Worm (Caenorhabditis elegans) whole organism, early embryonic: ENCODE data around the gene tofu-6.

Source experiments
- B0310.2 ChIP-seq: sonication (generic microtip); optimal IDR thresholded peaks from 2 replicates; lab custom pipeline; 2016; ENCODE audit warnings: mild to moderate bottlenecking, missing genetic modification characterization, missing compliant biosample characterization
- F13C5.2 ChIP-seq: sonication (generic microtip); optimal IDR thresholded peaks from 2 replicates; lab custom pipeline; 2017; ENCODE audit warnings: mild to moderate bottlenecking, missing genetic modification characterization, inconsistent platforms, missing compliant biosample characterization
- aly-1 ChIP-seq: sonication (generic microtip); optimal IDR thresholded peaks from 2 replicates; lab custom pipeline; 2016; ENCODE audit warnings: missing genetic modification characterization, missing compliant biosample characterization
- ama-1 ChIP-seq: fragments of 150-350 bp; optimal IDR thresholded peaks from 2 replicates; lab custom pipeline; 2014
- ceh-13 ChIP-seq: fragments of 200-800 bp; sonication (Bioruptor generic); optimal IDR thresholded peaks from 2 replicates; lab custom pipeline; 2018; ENCODE audit warnings: mild to moderate bottlenecking, missing genetic modification characterization, missing compliant biosample characterization
- ceh-36 ChIP-seq: sonication (generic microtip); optimal IDR thresholded peaks from 2 replicates; lab custom pipeline; 2016; ENCODE audit warnings: missing genetic modification characterization, inconsistent platforms, missing compliant biosample characterization
- ets-7 ChIP-seq: sonication (generic microtip); optimal IDR thresholded peaks from 2 replicates; lab custom pipeline; 2016; ENCODE audit warnings: missing genotype, missing genetic modification characterization, missing compliant biosample characterization
- flt-1 ChIP-seq: fragments of 200-800 bp; sonication (Bioruptor generic); IDR thresholded peaks from 2 replicates; pipeline ENCODE4 v1.3.6; 2022; ENCODE audit warnings: missing genetic modification characterization, missing compliant biosample characterization
- hmbx-1 ChIP-seq: sonication (generic microtip); optimal IDR thresholded peaks from 2 replicates; lab custom pipeline; 2016; ENCODE audit warnings: mild to moderate bottlenecking, missing genetic modification characterization, missing compliant biosample characterization
- hmg-4 ChIP-seq: fragments of 200-800 bp; sonication (Bioruptor generic); optimal IDR thresholded peaks from 2 replicates; lab custom pipeline; 2018; ENCODE audit warnings: mild to moderate bottlenecking, missing genetic modification characterization, missing compliant biosample characterization
- hnd-1 ChIP-seq: sonication (generic microtip); optimal IDR thresholded peaks from 2 replicates; lab custom pipeline; 2016; ENCODE audit warnings: missing genetic modification characterization, missing compliant biosample characterization
- pes-1 ChIP-seq: fragments of 200-800 bp; sonication (Bioruptor generic); IDR thresholded peaks from 2 replicates; pipeline ENCODE4 v1.3.6; 2022; ENCODE audit warnings: missing genetic modification reagents, missing genetic modification characterization, missing compliant biosample characterization
- scrt-1 ChIP-seq: fragments of 200-800 bp; sonication (Bioruptor generic); IDR thresholded peaks from 2 replicates; pipeline ENCODE4 v1.3.6; 2022; ENCODE audit warnings: missing genetic modification characterization, missing compliant biosample characterization
- sea-1 ChIP-seq: fragments of 200-800 bp; sonication (Bioruptor generic); conservative IDR thresholded peaks from 2 replicates; pipeline ENCODE4 v1.3.6; 2022; ENCODE audit warnings: missing genetic modification characterization, missing compliant biosample characterization
- tbx-11 ChIP-seq: fragments of 200-800 bp; sonication (Bioruptor generic); IDR thresholded peaks from 2 replicates; pipeline ENCODE4 v1.3.6; 2022; ENCODE audit warnings: missing genetic modification characterization, missing compliant biosample characterization
- tbx-37 ChIP-seq: fragments of 200-800 bp; sonication (Bioruptor generic); conservative IDR thresholded peaks from 2 replicates; pipeline ENCODE4 v1.3.6; 2022; ENCODE audit warnings: missing genetic modification reagents, missing genetic modification characterization, missing compliant biosample characterization
- tra-4 ChIP-seq: sonication (generic microtip); optimal IDR thresholded peaks from 2 replicates; lab custom pipeline; 2017; ENCODE audit warnings: missing genetic modification characterization, missing compliant biosample characterization

Gene tofu-6

DNA sequence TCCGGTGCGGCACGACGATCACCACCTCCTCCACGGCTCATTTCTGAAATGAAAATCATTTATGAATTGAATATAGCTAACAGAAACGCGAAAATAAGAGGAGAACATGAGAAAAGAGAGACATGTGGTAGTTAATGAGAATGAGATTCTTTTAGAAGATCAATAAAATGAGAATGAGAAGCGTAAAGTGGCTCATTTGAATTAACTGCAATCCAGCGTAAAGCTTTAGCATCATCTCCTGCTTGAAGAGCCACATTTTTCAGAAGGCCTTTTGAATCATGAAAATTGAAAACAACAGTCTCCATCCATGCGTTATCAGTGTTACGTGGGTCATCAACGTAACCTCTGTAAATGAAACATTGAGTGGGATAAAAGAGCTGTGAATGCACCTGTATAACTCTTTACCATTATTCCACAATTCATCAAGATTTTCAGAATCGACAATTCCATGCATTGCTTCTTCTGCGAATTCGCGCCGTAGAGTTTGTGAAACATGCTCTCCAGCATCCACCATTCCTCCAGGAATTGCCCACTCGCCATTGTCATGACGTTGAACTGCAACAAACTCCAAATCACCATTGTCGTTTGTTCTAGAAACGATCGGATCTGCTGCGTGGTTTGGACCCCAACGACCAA, 32.1 kb upstream of the tofu-6 start, which contains the start of gene rsp-4:
Gene rsp-4 (minus strand): TSS at position 51 of the 636 bp plus-strand sequence.
- TF ChIP-seq tbx-11 (GFP tag; lab: Robert Waterston, UW) (no peak), hmbx-1 (no peak), scrt-1 (GFP tag; lab: Robert Waterston, UW) (no peak), pes-1 (GFP tag; lab: Robert Waterston, UW) (no peak), sea-1 (no peak), tra-4 (no peak), hmg-4 (no peak), ceh-36 (no peak), ceh-13 (no peak), ama-1 (no peak)

DNA sequence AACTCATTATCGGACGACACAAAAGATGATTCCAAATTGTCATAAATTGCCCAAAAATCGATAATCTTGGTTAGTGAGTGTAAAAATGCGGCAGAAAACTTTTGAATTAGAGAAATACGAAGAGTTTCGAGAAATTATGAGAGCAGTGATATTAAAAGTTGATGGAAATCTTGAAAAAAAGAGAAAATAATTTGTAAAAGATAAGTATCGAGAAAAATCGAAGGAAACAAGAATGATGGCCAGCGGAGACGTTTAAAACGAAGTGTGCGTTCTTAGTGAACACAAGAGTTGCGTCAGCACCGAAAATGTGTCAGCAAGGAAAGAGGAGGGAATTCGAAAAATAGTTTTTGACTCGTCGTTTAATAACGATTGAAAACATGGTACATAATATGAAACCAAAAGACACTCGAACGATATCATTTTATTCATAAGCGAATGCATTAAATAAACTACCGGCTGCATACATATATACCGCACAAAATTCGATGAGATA, 31.2 kb upstream of the tofu-6 start, which contains the start of gene ndx-6:
Gene ndx-6 (minus strand): TSS at position 51 of the 493 bp plus-strand sequence.
- TF ChIP-seq ceh-13, result no peak
- TF ChIP-seq hnd-1, result no peak
- TF ChIP-seq flt-1 (GFP tag; lab: Robert Waterston, UW), result no peak
- TF ChIP-seq aly-1, result no peak
- TF ChIP-seq F13C5.2 (tag; lab: Kevin White, UChicago), result peak; percentile 56
- TF ChIP-seq tbx-11 (GFP tag; lab: Robert Waterston, UW), result no peak
- peak; percentile 66 for TF ChIP-seq pes-1 (GFP tag; lab: Robert Waterston, UW)
- TF ChIP-seq hmg-4, result no peak
- TF ChIP-seq B0310.2, result no peak
- peak; percentile 30 for TF ChIP-seq ceh-36
- no peak for TF ChIP-seq sea-1
- TF ChIP-seq ama-1, result no peak
- TF ChIP-seq hmbx-1, result peak; percentile 7
- TF ChIP-seq ets-7, result peak; percentile 20
- TF ChIP-seq tra-4, result no peak
- TF ChIP-seq scrt-1 (GFP tag; lab: Robert Waterston, UW), result no peak
- peak; percentile 45; the same call in 1 of the 2 replicates for TF ChIP-seq tbx-37 (GFP tag; lab: Robert Waterston, UW)

DNA sequence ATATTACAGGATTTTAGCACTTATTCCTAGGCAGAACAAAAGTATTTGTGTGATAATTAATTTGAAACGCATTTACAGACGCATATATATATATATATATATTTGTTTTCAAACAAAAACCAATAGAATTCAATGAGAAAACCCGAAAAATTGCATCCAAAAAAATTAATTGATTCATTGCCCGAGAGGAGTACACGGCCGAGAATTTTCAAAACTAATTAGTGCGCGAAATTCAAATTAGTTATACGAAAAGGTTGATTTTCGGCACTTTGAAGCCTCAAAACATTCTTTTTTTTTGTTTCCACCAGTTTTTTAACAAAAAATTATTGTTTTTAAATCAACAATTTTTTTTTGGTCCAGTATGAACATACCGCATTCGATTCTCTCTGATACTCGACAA, 29.6 kb upstream of the tofu-6 start:
- TF ChIP-seq ceh-36, result no peak

DNA sequence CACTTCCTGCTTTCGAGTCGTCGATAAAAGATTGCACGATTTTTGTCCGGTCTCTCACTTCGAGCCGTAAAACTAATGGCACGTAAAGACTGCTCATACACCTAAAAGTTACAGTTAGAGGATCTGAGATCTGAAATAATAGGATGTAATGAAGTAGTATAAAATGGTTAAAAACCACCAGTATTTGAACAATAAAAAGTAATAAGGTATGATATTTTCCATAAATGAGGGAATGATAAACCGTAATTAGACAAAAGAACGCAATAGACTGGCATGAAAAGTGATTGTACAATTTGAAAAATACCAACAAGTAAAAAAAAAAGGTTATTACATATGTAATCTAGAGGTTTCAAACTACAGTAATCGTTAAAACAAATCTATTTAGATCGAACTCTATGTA, 28.0 kb upstream of the tofu-6 start, which contains the start of gene brap-2:
Gene brap-2 (minus strand): TSS at position 101 of the 400 bp plus-strand sequence.
- TF ChIP-seq pes-1 (GFP tag; lab: Robert Waterston, UW), result no peak
- no peak for TF ChIP-seq hmg-4
- no peak for TF ChIP-seq B0310.2
- no peak for TF ChIP-seq F13C5.2 (tag; lab: Kevin White, UChicago)
- TF ChIP-seq flt-1 (GFP tag; lab: Robert Waterston, UW), result no peak
- no peak for TF ChIP-seq hmbx-1
- no peak for TF ChIP-seq aly-1
- no peak for TF ChIP-seq tbx-11 (GFP tag; lab: Robert Waterston, UW)
- TF ChIP-seq tbx-37 (GFP tag; lab: Robert Waterston, UW), result no peak
- no peak for TF ChIP-seq scrt-1 (GFP tag; lab: Robert Waterston, UW)
- TF ChIP-seq ceh-13, result no peak
- no peak for TF ChIP-seq ama-1
- TF ChIP-seq hnd-1, result no peak
- TF ChIP-seq sea-1, result no peak
- no peak for TF ChIP-seq tra-4

DNA sequence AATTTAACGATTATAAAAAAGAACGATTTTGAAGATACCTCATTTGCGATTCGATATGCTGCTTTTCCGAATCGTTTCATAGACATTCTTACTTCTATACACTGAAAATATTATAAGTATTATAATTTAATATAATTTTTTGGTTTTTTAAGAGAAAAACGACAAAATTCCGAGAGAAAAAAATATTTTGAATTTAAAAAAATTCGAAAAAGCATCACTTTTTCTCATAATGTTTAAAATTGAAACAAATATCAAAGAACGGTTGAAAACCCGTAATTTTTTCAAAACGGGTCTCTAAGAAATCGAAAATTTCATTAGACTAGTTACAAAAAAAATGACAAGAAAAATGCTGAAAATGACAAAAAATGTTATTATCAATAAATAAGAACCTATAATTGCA, 25.5 kb upstream of the tofu-6 start, which contains the start of gene pink-1:
Gene pink-1 (minus strand): TSS at position 101 of the 400 bp plus-strand sequence.
- TF ChIP-seq aly-1 (no peak), B0310.2 (no peak), scrt-1 (GFP tag; lab: Robert Waterston, UW) (no peak), tra-4 (no peak), tbx-11 (GFP tag; lab: Robert Waterston, UW) (no peak), ets-7 (no peak), F13C5.2 (tag; lab: Kevin White, UChicago) (no peak), ceh-36 (no peak), hnd-1 (no peak), sea-1 (no peak), pes-1 (GFP tag; lab: Robert Waterston, UW) (no peak), hmbx-1 (no peak), ceh-13 (no peak)

DNA sequence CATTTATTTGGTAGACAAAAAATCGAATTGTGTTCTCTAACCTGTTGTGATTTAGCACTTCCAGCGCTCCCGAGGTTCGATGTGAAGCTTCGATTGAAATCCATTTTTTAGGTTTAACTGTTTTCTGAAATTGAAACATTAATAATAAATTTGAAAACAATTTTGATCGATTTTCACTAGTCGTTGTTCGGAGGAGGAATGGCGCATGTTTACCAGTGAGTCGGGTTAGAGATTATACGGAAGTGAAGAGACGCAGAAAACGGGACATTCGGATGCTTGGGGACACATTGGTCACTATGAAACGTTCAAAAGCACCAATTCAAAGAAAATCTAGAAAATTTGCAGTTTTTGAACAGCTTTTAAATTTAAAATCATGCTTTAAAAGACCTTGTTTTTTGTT, 22.3 kb upstream of the tofu-6 start, which contains the start of gene fbxl-3:
Gene fbxl-3 (minus strand): TSS at position 124 of the 400 bp plus-strand sequence.
- TF ChIP-seq ceh-13, result no peak
- TF ChIP-seq hmbx-1, result no peak
- TF ChIP-seq tra-4, result no peak
- TF ChIP-seq sea-1, result no peak
- TF ChIP-seq aly-1, result no peak
- no peak for TF ChIP-seq B0310.2
- no peak for TF ChIP-seq hnd-1
- no peak for TF ChIP-seq ets-7
- TF ChIP-seq tbx-37 (GFP tag; lab: Robert Waterston, UW), result no peak
- TF ChIP-seq flt-1 (GFP tag; lab: Robert Waterston, UW), result no peak
- TF ChIP-seq ceh-36, result no peak
- no peak for TF ChIP-seq ama-1
- no peak for TF ChIP-seq F13C5.2 (tag; lab: Kevin White, UChicago)

DNA sequence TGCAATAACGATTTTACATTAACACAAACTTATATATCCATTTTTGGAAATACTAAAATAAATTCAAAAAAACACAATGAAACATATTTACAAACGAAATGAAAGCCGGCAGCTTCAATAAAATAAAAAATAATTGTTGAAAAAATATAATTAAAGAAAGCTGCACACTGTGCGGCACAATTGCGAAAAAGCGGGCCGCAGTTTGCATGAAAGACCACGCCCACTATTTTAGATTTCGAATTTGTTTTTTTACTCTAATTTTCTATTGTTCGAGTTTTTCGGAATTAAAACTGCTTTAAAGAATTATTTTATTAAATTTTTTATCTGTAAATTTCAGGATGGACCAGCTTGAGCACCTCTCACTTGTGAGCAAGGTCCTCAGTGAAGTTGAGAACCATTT, 21.8 kb upstream of the tofu-6 start, which contains the start of gene mog-5:
Gene mog-5 (plus strand): TSS at position 338 of the 400 bp plus-strand sequence.
- TF ChIP-seq pes-1 (GFP tag; lab: Robert Waterston, UW), result no peak; the same call in 1 of the 2 replicates
- no peak for TF ChIP-seq ets-7
- no peak for TF ChIP-seq B0310.2
- TF ChIP-seq ama-1, result no peak
- no peak for TF ChIP-seq tra-4
- no peak for TF ChIP-seq hmg-4
- 0 out of 2 replicates have a peak, but pooled peaks have one; percentile 46 for TF ChIP-seq scrt-1 (GFP tag; lab: Robert Waterston, UW)
- peak; percentile 83 for TF ChIP-seq F13C5.2 (tag; lab: Kevin White, UChicago)
- TF ChIP-seq sea-1, result 0 out of 2 replicates have a peak, but pooled peaks have one; percentile 55
- TF ChIP-seq ceh-13, result peak; percentile 9
- no peak for TF ChIP-seq ceh-36
- TF ChIP-seq flt-1 (GFP tag; lab: Robert Waterston, UW), result peak; percentile 65
- peak; percentile 65; the same call in 1 of the 2 replicates for TF ChIP-seq tbx-11 (GFP tag; lab: Robert Waterston, UW)
- no peak for TF ChIP-seq aly-1
- no peak for TF ChIP-seq tbx-37 (GFP tag; lab: Robert Waterston, UW)

DNA sequence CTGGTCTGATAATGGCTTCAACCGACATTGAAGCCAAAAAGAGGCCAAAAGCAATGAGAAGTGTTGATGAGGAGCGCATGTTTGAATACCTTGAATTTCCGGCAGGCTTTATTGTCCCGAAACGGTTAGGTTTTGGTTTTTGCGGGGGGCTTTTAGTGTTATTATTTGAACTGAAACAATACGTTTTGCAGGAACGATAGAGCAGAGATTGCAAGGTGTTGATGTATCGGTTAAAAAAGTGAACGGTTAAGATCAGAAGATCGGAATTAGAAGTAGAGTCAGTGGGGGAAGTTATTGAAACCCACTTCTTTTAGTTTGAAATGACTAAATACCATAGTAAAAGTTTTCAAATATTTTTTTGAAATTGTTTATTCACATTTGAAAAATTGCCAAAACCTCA, 13.5 kb upstream of the tofu-6 start, which contains the start of gene clec-141:
Gene clec-141 (minus strand): TSS at position 101 of the 400 bp plus-strand sequence.
- TF ChIP-seq tbx-11 (GFP tag; lab: Robert Waterston, UW) (no peak), ama-1 (no peak), flt-1 (GFP tag; lab: Robert Waterston, UW) (no peak)
